Worm (Caenorhabditis elegans): Measurements from ENCODE around the gene xnd-1.

DNA sequence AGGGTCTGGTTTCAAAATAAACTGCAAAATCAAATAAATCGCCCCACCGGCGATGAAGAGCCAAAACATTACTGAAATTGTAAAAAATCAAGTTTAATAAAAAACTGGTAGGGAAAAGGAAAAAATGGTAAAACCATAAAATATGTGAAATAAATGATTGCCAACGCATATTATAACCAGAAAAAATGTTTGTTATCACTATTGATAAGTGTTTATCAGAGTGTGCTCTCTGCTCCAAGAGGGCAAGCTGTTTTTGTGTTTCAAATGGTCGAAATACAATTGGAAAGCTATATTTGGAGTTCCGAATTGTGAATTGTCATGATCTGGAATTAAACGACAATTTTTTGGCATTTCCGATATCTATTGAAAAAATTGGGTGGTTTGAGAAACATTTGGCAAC is 6.0 kb downstream of the xnd-1 start, which contains the start of gene C05D2.8:
- TF ChIP-seq tlp-1 (tag; optimal IDR thresholded peaks at IDR 0.05) (no peak), ama-1 (optimal IDR thresholded peaks at IDR 0.05) (no peak), aha-1 (tag; optimal IDR thresholded peaks at IDR 0.05) (no peak), nhr-237 (tag; optimal IDR thresholded peaks at IDR 0.05) (no peak), nhr-90 (tag; optimal IDR thresholded peaks at IDR 0.05; ENCODE audit: poor library complexity) (no peak)
